Fruit fly (Drosophila melanogaster) whole organism, embryonic: ENCODE measurements around the gene CG1998.

Source experiments
- CG10147 ChIP-seq: fragments of 200-800 bp; sonication (Bioruptor generic); optimal IDR thresholded peaks from 2 replicates; lab custom pipeline; 2019; ENCODE audit warnings: missing biosample characterization, mild to moderate bottlenecking, missing genetic modification characterization, moderate library complexity
- CG10979 ChIP-seq: fragments of 200-800 bp; sonication (Bioruptor generic); optimal IDR thresholded peaks from 2 replicates; lab custom pipeline; 2018; ENCODE audit warnings: missing biosample characterization, mild to moderate bottlenecking, missing genetic modification characterization, moderate library complexity
- CG11723 ChIP-seq: fragments of 200-800 bp; sonication (Bioruptor generic); optimal IDR thresholded peaks from 2 replicates; lab custom pipeline; 2017; ENCODE audit warnings: missing biosample characterization, mild to moderate bottlenecking, missing genetic modification characterization
- CG14050 ChIP-seq: fragments of 200-800 bp; sonication (Bioruptor generic); IDR thresholded peaks from 3 replicates; pipeline ENCODE4 v1.3.6; 2022; ENCODE audit warnings: missing biosample characterization, missing genetic modification characterization
- CG14667 ChIP-seq: fragments of 200-800 bp; sonication (Bioruptor generic); IDR thresholded peaks from 2 replicates; pipeline ENCODE4 v1.3.6; 2022; ENCODE audit warnings: missing biosample characterization, missing genetic modification characterization
- CG14710 ChIP-seq: fragments of 200-800 bp; sonication (Bioruptor generic); optimal IDR thresholded peaks from 3 replicates; lab custom pipeline; 2019; ENCODE audit warnings: missing biosample characterization, mild to moderate bottlenecking, missing genetic modification characterization, moderate library complexity
- CG16779 ChIP-seq: fragments of 200-800 bp; sonication (Bioruptor generic); IDR thresholded peaks from 2 replicates; pipeline ENCODE4 v1.3.6; 2022; ENCODE audit warnings: missing biosample characterization, missing genetic modification characterization
- CG17829 ChIP-seq: fragments of 200-800 bp; optimal IDR thresholded peaks from 2 replicates; lab custom pipeline; 2019; ENCODE audit warnings: missing biosample characterization, mild to moderate bottlenecking, missing genetic modification characterization, moderate library complexity
- CG2129 ChIP-seq: fragments of 200-800 bp; sonication (Bioruptor generic); IDR thresholded peaks from 2 replicates; pipeline ENCODE4 v1.3.6; 2022; ENCODE audit warnings: missing biosample characterization, missing genetic modification characterization; ENCODE audit not compliant: partially characterized antibody
- CG2199 ChIP-seq: fragments of 200-800 bp; sonication (Bioruptor generic); IDR thresholded peaks from 3 replicates; pipeline ENCODE4 v1.3.6; 2022; ENCODE audit warnings: missing biosample characterization, missing genetic modification characterization
- CG30403 ChIP-seq: fragments of 200-800 bp; sonication (Bioruptor generic); optimal IDR thresholded peaks from 3 replicates; lab custom pipeline; 2016; ENCODE audit warnings: missing biosample characterization, missing genetic modification characterization
- CG32532 ChIP-seq: fragments of 200-800 bp; sonication (Bioruptor generic); IDR thresholded peaks from 2 replicates; pipeline ENCODE4 v1.3.6; 2022; ENCODE audit warnings: missing biosample characterization, missing genetic modification characterization
- CG32772 ChIP-seq: fragments of 200-800 bp; sonication (Bioruptor generic); IDR thresholded peaks from 2 replicates; pipeline ENCODE4 v1.3.6; 2022; ENCODE audit warnings: missing biosample characterization, missing genetic modification characterization
- CG3726 ChIP-seq: fragments of 200-800 bp; sonication (Bioruptor generic); IDR thresholded peaks from 3 replicates; pipeline ENCODE4, ENCODE4 v1.3.6; 2022; ENCODE audit warnings: missing biosample characterization, missing genetic modification characterization
- CG4282 ChIP-seq: fragments of 200-800 bp; sonication (Bioruptor generic); optimal IDR thresholded peaks from 2 replicates; lab custom pipeline; 2016; ENCODE audit warnings: missing biosample characterization, missing genetic modification characterization
- CG4617 ChIP-seq: fragments of 200-800 bp; sonication (Bioruptor generic); optimal IDR thresholded peaks from 3 replicates; lab custom pipeline; 2016; ENCODE audit warnings: missing biosample characterization, missing genetic modification characterization, borderline replicate concordance
- CG5180 ChIP-seq: fragments of 200-800 bp; sonication (Bioruptor generic); optimal IDR thresholded peaks from 3 replicates; lab custom pipeline; 2017; ENCODE audit warnings: missing biosample characterization, missing genetic modification characterization, mild to moderate bottlenecking, moderate library complexity, missing genetic modification reagents
- CG8765 ChIP-seq: fragments of 200-800 bp; sonication (Bioruptor generic); IDR thresholded peaks from 2 replicates; pipeline ENCODE4 v1.3.6; 2022; ENCODE audit warnings: missing biosample characterization, missing genetic modification characterization
- CTCF ChIP-seq: fragments of 200-800 bp; sonication (Bioruptor generic); optimal IDR thresholded peaks from 2 replicates; lab custom pipeline; 2017; ENCODE audit warnings: missing biosample characterization, mild to moderate bottlenecking, missing genetic modification characterization, moderate library complexity
- Dll ChIP-seq: fragments of 200-800 bp; sonication (Bioruptor generic); IDR thresholded peaks from 4 replicates; pipeline ENCODE4 v1.3.6; 2022; ENCODE audit warnings: missing biosample characterization, missing genetic modification characterization; ENCODE audit not compliant: partially characterized antibody
- E2f1 ChIP-seq: fragments of 200-800 bp; sonication (Bioruptor generic); IDR thresholded peaks from 2 replicates; pipeline ENCODE4 v1.3.6; 2022; ENCODE audit warnings: missing biosample characterization, missing genetic modification characterization
- Med ChIP-seq: fragments of 200-800 bp; sonication (Bioruptor generic); peaks from one replicate; lab custom pipeline; 2016; ENCODE audit warnings: missing biosample characterization, missing genetic modification characterization, mild to moderate bottlenecking, inconsistent platforms, moderate library complexity
- Oaz ChIP-seq: fragments of 200-800 bp; sonication (Bioruptor generic); IDR thresholded peaks from 2 replicates; pipeline ENCODE4 v1.3.6; 2022; ENCODE audit warnings: missing biosample characterization, missing genetic modification characterization
- Poxn ChIP-seq: fragments of 200-800 bp; sonication (Bioruptor generic); IDR thresholded peaks from 2 replicates; pipeline ENCODE4 v1.3.6; 2022; ENCODE audit warnings: missing biosample characterization, missing genetic modification characterization
- Ptx1 ChIP-seq: fragments of 200-800 bp; sonication (Bioruptor generic); IDR thresholded peaks from 2 replicates; pipeline ENCODE4 v1.3.6; 2022; ENCODE audit warnings: missing biosample characterization, missing genetic modification characterization
- Spps ChIP-seq: fragments of 200-800 bp; sonication (Bioruptor generic); optimal IDR thresholded peaks from 2 replicates; lab custom pipeline; 2018; ENCODE audit warnings: missing biosample characterization, mild to moderate bottlenecking, missing genetic modification characterization
- Taf1 ChIP-seq: fragments of 200-800 bp; sonication (Bioruptor generic); IDR thresholded peaks from 2 replicates; pipeline ENCODE4 v1.3.6; 2022; ENCODE audit warnings: missing biosample characterization, missing genetic modification characterization
- Xrp1 ChIP-seq: fragments of 200-800 bp; sonication (Bioruptor generic); IDR thresholded peaks from 2 replicates; pipeline ENCODE4 v1.3.6; 2022; ENCODE audit warnings: missing biosample characterization, missing genetic modification characterization
- abd-A ChIP-seq: fragments of 200-800 bp; sonication (Bioruptor generic); optimal IDR thresholded peaks from 3 replicates; lab custom pipeline; 2019; ENCODE audit warnings: missing biosample characterization, mild to moderate bottlenecking, missing genetic modification characterization, moderate library complexity
- ac ChIP-seq: fragments of 200-800 bp; sonication (Bioruptor generic); optimal IDR thresholded peaks from 3 replicates; lab custom pipeline; 2017; ENCODE audit warnings: missing biosample characterization, mild to moderate bottlenecking, missing genetic modification characterization
- az2 ChIP-seq: fragments of 200-800 bp; sonication (Bioruptor generic); optimal IDR thresholded peaks from 3 replicates; lab custom pipeline; 2016; ENCODE audit warnings: missing biosample characterization, missing genetic modification characterization
- bowl ChIP-seq: fragments of 200-800 bp; sonication (Bioruptor generic); IDR thresholded peaks from 2 replicates; pipeline ENCODE4 v1.3.6; 2022; ENCODE audit warnings: missing biosample characterization, missing genetic modification characterization
- br ChIP-seq: fragments of >200 bp; optimal IDR thresholded peaks from 2 replicates; lab custom pipeline; 2017
- btn ChIP-seq: fragments of 200-800 bp; sonication (Bioruptor generic); optimal IDR thresholded peaks from 2 replicates; lab custom pipeline; 2016; ENCODE audit warnings: missing biosample characterization, missing genetic modification characterization
- cwo ChIP-seq: fragments of 200-800 bp; sonication (Bioruptor generic); optimal IDR thresholded peaks from 3 replicates; lab custom pipeline; 2017; ENCODE audit warnings: missing biosample characterization, missing genetic modification characterization, mild to moderate bottlenecking, moderate library complexity, missing genetic modification reagents
- grau ChIP-seq: fragments of 200-800 bp; optimal IDR thresholded peaks from 3 replicates; lab custom pipeline; 2019; ENCODE audit warnings: missing biosample characterization, mild to moderate bottlenecking, missing genetic modification characterization, moderate library complexity
- grn ChIP-seq: fragments of 200-800 bp; sonication (Bioruptor generic); optimal IDR thresholded peaks from 3 replicates; lab custom pipeline; 2017; ENCODE audit warnings: missing biosample characterization, missing genetic modification characterization
- hkb ChIP-seq, 2 experiments: fragments of 200-800 bp in 1 of 2; fragments of >200 bp in 1 of 2; sonication (Bioruptor generic) in 1 of 2; IDR thresholded peaks in 1 of 2; optimal IDR thresholded peaks in 1 of 2; 2 replicates each; pipeline versions ENCODE4 v1.3.6 to Lab custom; 2017 to 2022; ENCODE audit warnings: missing biosample characterization in 1 of 2, missing genetic modification characterization in 1 of 2
- inv ChIP-seq: fragments of 200-800 bp; sonication (Bioruptor generic); IDR thresholded peaks from 2 replicates; pipeline ENCODE4 v1.3.6; 2022; ENCODE audit warnings: missing biosample characterization, missing genetic modification characterization; ENCODE audit not compliant: partially characterized antibody
- kah ChIP-seq: fragments of 200-800 bp; sonication (Bioruptor generic); optimal IDR thresholded peaks from 2 replicates; lab custom pipeline; 2018; ENCODE audit warnings: missing biosample characterization, mild to moderate bottlenecking, missing genetic modification characterization
- kni ChIP-seq: fragments of 200-800 bp; sonication (Bioruptor generic); optimal IDR thresholded peaks from 3 replicates; lab custom pipeline; 2017; ENCODE audit warnings: mild to moderate bottlenecking, missing biosample characterization, missing genetic modification reagents, missing genetic modification characterization
- otp ChIP-seq: fragments of 200-800 bp; sonication (Bioruptor generic); IDR thresholded peaks from 3 replicates; pipeline ENCODE4, ENCODE4 v1.3.6; 2022; ENCODE audit warnings: missing biosample characterization, missing genetic modification characterization
- pum ChIP-seq: fragments of 200-800 bp; sonication (Bioruptor generic); optimal IDR thresholded peaks from 2 replicates; lab custom pipeline; 2016; ENCODE audit warnings: missing biosample characterization, missing genetic modification characterization
- schlank ChIP-seq: fragments of 200-800 bp; sonication (Bioruptor generic); optimal IDR thresholded peaks from 2 replicates; lab custom pipeline; 2018; ENCODE audit warnings: missing biosample characterization, mild to moderate bottlenecking, missing genetic modification characterization
- sens ChIP-seq: fragments of 200-800 bp; sonication (Bioruptor generic); peaks from one replicate; lab custom pipeline; 2016; ENCODE audit warnings: missing biosample characterization, missing genetic modification characterization
- sqz ChIP-seq: fragments of 200-800 bp; sonication (Bioruptor generic); optimal IDR thresholded peaks from 3 replicates; lab custom pipeline; 2018; ENCODE audit warnings: missing biosample characterization, mild to moderate bottlenecking, missing genetic modification characterization
- tap ChIP-seq: fragments of 200-800 bp; optimal IDR thresholded peaks from 3 replicates; lab custom pipeline; 2019; ENCODE audit warnings: missing biosample characterization, mild to moderate bottlenecking, missing genetic modification characterization, moderate library complexity
- tin ChIP-seq: fragments of 200-800 bp; sonication (Bioruptor generic); optimal IDR thresholded peaks from 3 replicates; lab custom pipeline; 2016; ENCODE audit warnings: missing biosample characterization, missing genetic modification characterization
- toy ChIP-seq: fragments of 200-800 bp; sonication (Bioruptor generic); IDR thresholded peaks from 2 replicates; pipeline ENCODE4 v1.3.6; 2022; ENCODE audit warnings: missing biosample characterization, missing genetic modification characterization
- trem ChIP-seq: fragments of 200-800 bp; optimal IDR thresholded peaks from 3 replicates; lab custom pipeline; 2019; ENCODE audit warnings: missing biosample characterization, mild to moderate bottlenecking, missing genetic modification characterization, moderate library complexity
- yki ChIP-seq: fragments of >200 bp; optimal IDR thresholded peaks from 3 replicates; lab custom pipeline; 2018

Gene CG1998

dm6 chrX:13391174-13392040 lies 21.5 kb downstream of the CG1998 start (continued):
- TF ChIP-seq grau (peak; percentile 65), CG11723 (GFP tag; lab: Kevin White, UChicago) (no peak), tin (GFP tag; lab: Kevin White, UChicago) (no peak), Med (GFP tag; lab: Kevin White, UChicago) (peak; percentile 92), kni (no peak), CG14710 (tag; lab: Kevin White, UChicago) (no peak), CG32532 (GFP tag; lab: Robert Waterston, UW) (peak; percentile 81), CG30403 (GFP tag; lab: Kevin White, UChicago) (peak; percentile 51), Xrp1 (no peak), br (lab: Kevin White, UChicago) (no peak), CG3726 (GFP tag; lab: Robert Waterston, UW) (no peak), kah (no peak), schlank (tag; lab: Kevin White, UChicago) (peak; percentile 58), trem (tag; lab: Kevin White, UChicago) (no peak), grn (GFP tag; lab: Kevin White, UChicago) (no peak), Spps (tag; lab: Kevin White, UChicago) (no peak), CG2129 (GFP tag; lab: Robert Waterston, UW) (no peak), CG4282 (GFP tag; lab: Kevin White, UChicago) (no peak), abd-A (tag; lab: Kevin White, UChicago) (no peak), pum (GFP tag; lab: Kevin White, UChicago) (no peak), CG2199 (GFP tag; lab: Robert Waterston, UW) (no peak), CG17829 (tag; lab: Kevin White, UChicago) (no peak), Dll (no peak), CTCF (GFP tag; lab: Kevin White, UChicago) (no peak), Taf1 (peak; percentile 25; the same call in 1 of the 2 replicates), tap (tag; lab: Kevin White, UChicago) (no peak), CG32772 (no peak), az2 (GFP tag; lab: Kevin White, UChicago) (peak; percentile 11), CG14050 (GFP tag; lab: Robert Waterston, UW) (no peak; the same call in 2 of the 3 replicates), sqz (no peak), CG16779 (no peak), CG8765 (GFP tag; lab: Robert Waterston, UW) (no peak; the same call in 1 of the 2 replicates), CG14667 (GFP tag; lab: Robert Waterston, UW) (no peak), sens (no peak), ac (GFP tag; lab: Kevin White, UChicago) (no peak), CG10147 (GFP tag; lab: Kevin White, UChicago) (peak; percentile 75), bowl (GFP tag; lab: Robert Waterston, UW) (no peak), CG10979 (tag; lab: Kevin White, UChicago) (no peak), inv (no peak), hkb (optimal IDR thresholded peaks at IDR 0.05; lab: Kevin White, UChicago) (no peak), hkb (GFP tag; IDR thresholded peaks at IDR 0.05; lab: Robert Waterston, UW) (no peak), yki (lab: Kevin White, UChicago) (no peak), CG5180 (GFP tag; lab: Kevin White, UChicago) (no peak), Ptx1 (peak; percentile 33; the same call in 1 of the 2 replicates), Oaz (GFP tag; lab: Robert Waterston, UW) (no peak), cwo (GFP tag; lab: Kevin White, UChicago) (peak; percentile 61), CG4617 (GFP tag; lab: Kevin White, UChicago) (no peak), otp (GFP tag; lab: Robert Waterston, UW) (0 out of 3 replicates have a peak, but pooled peaks have one; percentile 14), Poxn (GFP tag; lab: Robert Waterston, UW) (peak; percentile 67), toy (no peak), E2f1 (GFP tag; lab: Robert Waterston, UW) (no peak), btn (GFP tag; lab: Kevin White, UChicago) (no peak)
